Worm (Caenorhabditis elegans): ENCODE results near the gene lsm-7.

DNA sequence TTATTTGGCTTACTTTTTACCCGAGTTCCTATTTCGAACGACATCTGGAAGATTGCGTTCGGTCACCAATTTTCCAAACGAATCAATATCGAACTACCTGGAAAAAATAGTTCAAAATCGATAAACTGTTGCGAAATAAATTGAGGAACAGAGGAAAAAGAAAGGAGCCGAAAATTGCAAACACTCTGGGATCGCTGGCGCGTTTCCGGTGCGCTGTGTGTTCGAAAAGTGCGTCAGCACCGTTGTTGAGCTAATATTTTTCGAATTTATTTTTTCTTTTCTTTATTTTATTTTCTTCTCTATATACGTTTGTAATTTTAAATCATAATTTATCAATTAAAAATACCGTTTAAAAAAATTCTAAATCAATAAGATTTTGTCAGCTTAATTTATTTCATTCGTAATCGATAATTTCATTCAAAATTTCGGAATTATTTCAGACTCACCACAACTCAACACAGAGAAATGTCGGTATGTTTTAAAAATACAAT lies at the start of gene lsm-7, which contains the start of gene dnc-1:
- TF ChIP-seq nhr-25 (tag; optimal IDR thresholded peaks at IDR 0.05) (peak; percentile 75), nhr-23 (tag; optimal IDR thresholded peaks at IDR 0.05) (no peak), unc-39 (tag; optimal IDR thresholded peaks at IDR 0.05) (no peak), ztf-4 (tag; optimal IDR thresholded peaks at IDR 0.05) (peak; percentile 17), ceh-16 (tag; optimal IDR thresholded peaks at IDR 0.05) (no peak), nhr-237 (tag; optimal IDR thresholded peaks at IDR 0.05) (no peak), nhr-11 (tag; optimal IDR thresholded peaks at IDR 0.05) (no peak), ZK546.5 (tag; optimal IDR thresholded peaks at IDR 0.05) (peak; percentile 4), ceh-82 (tag; optimal IDR thresholded peaks at IDR 0.05) (no peak), lin-11 (tag; optimal IDR thresholded peaks at IDR 0.05) (peak; percentile 56), snpc-4 (tag; optimal IDR thresholded peaks at IDR 0.05) (peak; percentile 28), unc-62 (GFP tag; optimal IDR thresholded peaks at IDR 0.05) (no peak), lin-13 (GFP tag; optimal IDR thresholded peaks at IDR 0.05) (peak; percentile 54), nhr-10 (tag; optimal IDR thresholded peaks at IDR 0.05) (no peak)

Data from whole organism, L2 larva.